Worm (Caenorhabditis elegans) whole organism, early embryonic: ENCODE data around the gene R08C7.4.

ENCODE experiments used
- B0310.2 ChIP-seq: sonication (generic microtip); optimal IDR thresholded peaks from 2 replicates; lab custom pipeline; 2016; ENCODE audit warnings: mild to moderate bottlenecking, missing genetic modification characterization, missing compliant biosample characterization
- F13C5.2 ChIP-seq: sonication (generic microtip); optimal IDR thresholded peaks from 2 replicates; lab custom pipeline; 2017; ENCODE audit warnings: mild to moderate bottlenecking, missing genetic modification characterization, inconsistent platforms, missing compliant biosample characterization
- aly-1 ChIP-seq: sonication (generic microtip); optimal IDR thresholded peaks from 2 replicates; lab custom pipeline; 2016; ENCODE audit warnings: missing genetic modification characterization, missing compliant biosample characterization
- ama-1 ChIP-seq: fragments of 150-350 bp; optimal IDR thresholded peaks from 2 replicates; lab custom pipeline; 2014
- ceh-13 ChIP-seq: fragments of 200-800 bp; sonication (Bioruptor generic); optimal IDR thresholded peaks from 2 replicates; lab custom pipeline; 2018; ENCODE audit warnings: mild to moderate bottlenecking, missing genetic modification characterization, missing compliant biosample characterization
- ceh-36 ChIP-seq: sonication (generic microtip); optimal IDR thresholded peaks from 2 replicates; lab custom pipeline; 2016; ENCODE audit warnings: missing genetic modification characterization, inconsistent platforms, missing compliant biosample characterization
- ets-7 ChIP-seq: sonication (generic microtip); optimal IDR thresholded peaks from 2 replicates; lab custom pipeline; 2016; ENCODE audit warnings: missing genotype, missing genetic modification characterization, missing compliant biosample characterization
- flt-1 ChIP-seq: fragments of 200-800 bp; sonication (Bioruptor generic); IDR thresholded peaks from 2 replicates; pipeline ENCODE4 v1.3.6; 2022; ENCODE audit warnings: missing genetic modification characterization, missing compliant biosample characterization
- hmbx-1 ChIP-seq: sonication (generic microtip); optimal IDR thresholded peaks from 2 replicates; lab custom pipeline; 2016; ENCODE audit warnings: mild to moderate bottlenecking, missing genetic modification characterization, missing compliant biosample characterization
- hmg-4 ChIP-seq: fragments of 200-800 bp; sonication (Bioruptor generic); optimal IDR thresholded peaks from 2 replicates; lab custom pipeline; 2018; ENCODE audit warnings: mild to moderate bottlenecking, missing genetic modification characterization, missing compliant biosample characterization
- hnd-1 ChIP-seq: sonication (generic microtip); optimal IDR thresholded peaks from 2 replicates; lab custom pipeline; 2016; ENCODE audit warnings: missing genetic modification characterization, missing compliant biosample characterization
- pes-1 ChIP-seq: fragments of 200-800 bp; sonication (Bioruptor generic); IDR thresholded peaks from 2 replicates; pipeline ENCODE4 v1.3.6; 2022; ENCODE audit warnings: missing genetic modification reagents, missing genetic modification characterization, missing compliant biosample characterization
- scrt-1 ChIP-seq: fragments of 200-800 bp; sonication (Bioruptor generic); IDR thresholded peaks from 2 replicates; pipeline ENCODE4 v1.3.6; 2022; ENCODE audit warnings: missing genetic modification characterization, missing compliant biosample characterization
- sea-1 ChIP-seq: fragments of 200-800 bp; sonication (Bioruptor generic); conservative IDR thresholded peaks from 2 replicates; pipeline ENCODE4 v1.3.6; 2022; ENCODE audit warnings: missing genetic modification characterization, missing compliant biosample characterization
- tbx-11 ChIP-seq: fragments of 200-800 bp; sonication (Bioruptor generic); IDR thresholded peaks from 2 replicates; pipeline ENCODE4 v1.3.6; 2022; ENCODE audit warnings: missing genetic modification characterization, missing compliant biosample characterization
- tbx-37 ChIP-seq: fragments of 200-800 bp; sonication (Bioruptor generic); conservative IDR thresholded peaks from 2 replicates; pipeline ENCODE4 v1.3.6; 2022; ENCODE audit warnings: missing genetic modification reagents, missing genetic modification characterization, missing compliant biosample characterization
- tra-4 ChIP-seq: sonication (generic microtip); optimal IDR thresholded peaks from 2 replicates; lab custom pipeline; 2017; ENCODE audit warnings: missing genetic modification characterization, missing compliant biosample characterization

The R08C7.4 gene

ce11 chrIV:4439190-4439589 is 4.4 kb downstream of the R08C7.4 start, which contains the start of gene fbxb-74:
TSS of gene fbxb-74 (minus strand) at chrIV:4439290.
- no peak for TF ChIP-seq hnd-1 (tag; lab: Kevin White, UChicago)
- no peak for TF ChIP-seq hmg-4
- TF ChIP-seq tbx-11 (GFP tag; lab: Robert Waterston, UW): no peak
- no peak for TF ChIP-seq tbx-37 (GFP tag; lab: Robert Waterston, UW)
- TF ChIP-seq aly-1: no peak
- no peak for TF ChIP-seq sea-1
- TF ChIP-seq ets-7 (tag; lab: Kevin White, UChicago): no peak
- TF ChIP-seq ceh-36 (tag; lab: Kevin White, UChicago): no peak
- TF ChIP-seq flt-1 (GFP tag; lab: Robert Waterston, UW): no peak
- no peak for TF ChIP-seq F13C5.2 (tag; lab: Kevin White, UChicago)

- no peak for TF ChIP-seq F13C5.2 (tag; lab: Kevin White, UChicago)
- no peak for TF ChIP-seq tbx-37 (GFP tag; lab: Robert Waterston, UW)
- TF ChIP-seq ama-1 (lab: Kevin White, UChicago): no peak
- TF ChIP-seq scrt-1 (GFP tag; lab: Robert Waterston, UW): no peak
- TF ChIP-seq ceh-36 (tag; lab: Kevin White, UChicago): no peak
- TF ChIP-seq hmg-4: no peak
- TF ChIP-seq ceh-13 (GFP tag; lab: Kevin White, UChicago): no peak
- no peak for TF ChIP-seq B0310.2 (tag; lab: Kevin White, UChicago)
- no peak for TF ChIP-seq hnd-1 (tag; lab: Kevin White, UChicago)
- TF ChIP-seq aly-1: no peak
- no peak for TF ChIP-seq flt-1 (GFP tag; lab: Robert Waterston, UW)
- TF ChIP-seq hmbx-1 (tag; lab: Kevin White, UChicago): no peak
- TF ChIP-seq sea-1: no peak
- no peak for TF ChIP-seq pes-1 (GFP tag; lab: Robert Waterston, UW)
- no peak for TF ChIP-seq ets-7 (tag; lab: Kevin White, UChicago)
- TF ChIP-seq tra-4 (tag; lab: Kevin White, UChicago): no peak
- TF ChIP-seq tbx-11 (GFP tag; lab: Robert Waterston, UW): no peak
These were observed 6.2 kb downstream of the R08C7.4 start, which contains the start of gene fbxb-75 for ce11 chrIV:4441077-4441476. TSS of gene fbxb-75 (minus strand) at chrIV:4441177.

- TF ChIP-seq sea-1 (0 out of 2 replicates have a peak, but pooled peaks have one; percentile 20), hmbx-1 (tag; lab: Kevin White, UChicago) (no peak), pes-1 (GFP tag; lab: Robert Waterston, UW) (peak; percentile 60; the same call in 1 of the 2 replicates), flt-1 (GFP tag; lab: Robert Waterston, UW) (peak; percentile 60), tbx-37 (GFP tag; lab: Robert Waterston, UW) (peak; percentile 43; the same call in 1 of the 2 replicates), F13C5.2 (tag; lab: Kevin White, UChicago) (peak; percentile 48), hnd-1 (tag; lab: Kevin White, UChicago) (no peak), ceh-13 (GFP tag; lab: Kevin White, UChicago) (no peak)
These were observed 11.0 kb downstream of the R08C7.4 start, which contains the start of the genes wapl-1 and htz-1 for ce11 chrIV:4445711-4446290. TSS of gene wapl-1 (minus strand) at chrIV:4445740. TSS of gene htz-1 (plus strand) at chrIV:4446216.

ce11 chrIV:4446884-4447283 is 12.1 kb downstream of the R08C7.4 start:
- TF ChIP-seq B0310.2 (tag; lab: Kevin White, UChicago) (no peak), ama-1 (lab: Kevin White, UChicago) (peak; percentile 81), tra-4 (tag; lab: Kevin White, UChicago) (no peak), scrt-1 (GFP tag; lab: Robert Waterston, UW) (no peak), hmbx-1 (tag; lab: Kevin White, UChicago) (no peak), hmg-4 (no peak), ceh-36 (tag; lab: Kevin White, UChicago) (no peak)

- TF ChIP-seq hnd-1 (tag; lab: Kevin White, UChicago) (no peak), sea-1 (0 out of 2 replicates have a peak, but pooled peaks have one; percentile 16), hmbx-1 (tag; lab: Kevin White, UChicago) (no peak), ets-7 (tag; lab: Kevin White, UChicago) (no peak), scrt-1 (GFP tag; lab: Robert Waterston, UW) (no peak), tbx-11 (GFP tag; lab: Robert Waterston, UW) (no peak), B0310.2 (tag; lab: Kevin White, UChicago) (no peak), ama-1 (lab: Kevin White, UChicago) (peak; percentile 11), tra-4 (tag; lab: Kevin White, UChicago) (no peak), F13C5.2 (tag; lab: Kevin White, UChicago) (no peak)
These were observed 12.3 kb downstream of the R08C7.4 start, which contains the start of gene chat-1 for ce11 chrIV:4447284-4447366. TSS of gene chat-1 (plus strand) at chrIV:4447331.

- TF ChIP-seq sea-1 (0 out of 2 replicates have a peak, but pooled peaks have one; percentile 2), pes-1 (GFP tag; lab: Robert Waterston, UW) (0 out of 2 replicates have a peak, but pooled peaks have one; percentile 39), tbx-11 (GFP tag; lab: Robert Waterston, UW) (no peak)
These were observed 12.5 kb downstream of the R08C7.4 start for ce11 chrIV:4447367-4447766.

- TF ChIP-seq B0310.2 (tag; lab: Kevin White, UChicago): no peak
These were observed 13.5 kb downstream of the R08C7.4 start for ce11 chrIV:4448343-4448742.

- TF ChIP-seq ama-1 (lab: Kevin White, UChicago) (no peak), tbx-37 (GFP tag; lab: Robert Waterston, UW) (no peak), scrt-1 (GFP tag; lab: Robert Waterston, UW) (no peak), hmg-4 (no peak), flt-1 (GFP tag; lab: Robert Waterston, UW) (no peak), tbx-11 (GFP tag; lab: Robert Waterston, UW) (no peak), pes-1 (GFP tag; lab: Robert Waterston, UW) (no peak), sea-1 (no peak), ceh-36 (tag; lab: Kevin White, UChicago) (no peak), hmbx-1 (tag; lab: Kevin White, UChicago) (no peak), ceh-13 (GFP tag; lab: Kevin White, UChicago) (no peak)
These were observed 14.6 kb downstream of the R08C7.4 start, which contains the start of gene R08C7.12 for ce11 chrIV:4449439-4449838. TSS of gene R08C7.12 (plus strand) at chrIV:4449739.
